Fruit fly (Drosophila melanogaster) whole organism, adult: ENCODE data around the gene CG9692.

Experiments
- CG33017 ChIP-seq: fragments of 200-800 bp; sonication (Bioruptor generic); optimal IDR thresholded peaks from 2 replicates; lab custom pipeline; 2018; ENCODE audit warnings: missing biosample characterization, mild to moderate bottlenecking, missing genetic modification characterization, moderate library complexity
- CG5204 ChIP-seq: fragments of 200-800 bp; sonication (Bioruptor generic); optimal IDR thresholded peaks from 2 replicates; lab custom pipeline; 2016; ENCODE audit warnings: missing biosample characterization, missing genetic modification characterization
- CG7101 ChIP-seq: fragments of 200-800 bp; sonication (Bioruptor generic); optimal IDR thresholded peaks from 2 replicates; lab custom pipeline; 2018; ENCODE audit warnings: missing biosample characterization, mild to moderate bottlenecking, missing genetic modification characterization, moderate library complexity
- Clk ChIP-seq: fragments of 200-800 bp; sonication (Bioruptor generic); optimal IDR thresholded peaks from 2 replicates; lab custom pipeline; 2017; ENCODE audit warnings: missing biosample characterization, missing genetic modification characterization
- Crg-1 ChIP-seq: fragments of 200-800 bp; sonication (Bioruptor generic); optimal IDR thresholded peaks from 2 replicates; lab custom pipeline; 2016; ENCODE audit warnings: missing biosample characterization, missing genetic modification characterization
- bab1 ChIP-seq: fragments of 200-800 bp; sonication (Bioruptor generic); optimal IDR thresholded peaks from 3 replicates; lab custom pipeline; 2019; ENCODE audit warnings: missing biosample characterization, mild to moderate bottlenecking, missing genetic modification characterization, moderate library complexity
- cnc ChIP-seq, 2 experiments: fragments of >200 bp; optimal IDR thresholded peaks; 2 replicates each; lab custom pipeline; 2017
- kay ChIP-seq: fragments of 200-800 bp; sonication (Bioruptor generic); peaks from one replicate; lab custom pipeline; 2016; ENCODE audit warnings: missing biosample characterization, missing genetic modification characterization, borderline replicate concordance
- toe ChIP-seq: fragments of 200-800 bp; sonication (Bioruptor generic); optimal IDR thresholded peaks from 2 replicates; lab custom pipeline; 2016; ENCODE audit warnings: missing biosample characterization, missing genetic modification characterization

DNA sequence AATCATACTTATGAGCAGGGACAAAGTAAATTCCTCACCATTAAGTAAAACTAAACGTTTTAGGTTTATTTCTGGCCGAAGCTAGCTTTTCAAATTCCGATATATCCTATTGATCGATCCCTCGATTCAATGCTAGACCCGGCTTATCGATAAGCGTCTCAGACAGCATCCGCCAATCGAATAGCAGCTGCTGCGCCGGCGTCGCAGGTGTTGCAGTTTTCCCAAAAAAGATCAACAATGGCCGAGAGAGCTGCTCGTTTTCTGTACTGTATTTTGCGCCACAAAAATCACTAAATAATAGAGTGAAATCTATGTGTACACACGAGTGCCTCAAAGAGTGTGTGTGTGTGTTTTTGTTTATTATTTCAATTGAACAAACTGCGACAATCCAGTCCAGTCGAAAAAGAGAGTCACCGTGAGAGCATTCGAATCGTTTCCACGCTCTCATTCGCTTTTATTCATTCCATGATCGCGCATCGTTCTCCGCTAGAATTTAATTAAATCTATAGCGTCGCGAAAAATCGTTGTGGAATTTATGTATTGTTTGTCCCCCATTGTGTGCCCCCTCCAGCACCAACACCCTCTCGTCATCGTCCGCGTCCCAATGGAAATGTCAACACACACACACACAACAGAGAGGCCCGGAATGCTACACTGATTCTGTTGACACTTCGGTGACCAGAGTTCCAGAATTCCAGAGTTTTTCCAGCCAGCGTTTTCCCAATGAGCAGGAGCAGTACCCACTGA is 8.8 kb downstream of the CG9692 start:
- TF ChIP-seq cnc (optimal IDR thresholded peaks at IDR 0.05; lab: Kevin White, UChicago) (no peak), Crg-1 (GFP tag; lab: Kevin White, UChicago) (no peak), Clk (GFP tag; lab: Kevin White, UChicago) (no peak), CG5204 (GFP tag; lab: Kevin White, UChicago) (no peak), bab1 (GFP tag; lab: Kevin White, UChicago) (peak; percentile 12), CG7101 (tag; lab: Kevin White, UChicago) (no peak), toe (GFP tag; lab: Kevin White, UChicago) (no peak), kay (no peak), CG33017 (tag; lab: Kevin White, UChicago) (no peak)
